Worm (Caenorhabditis elegans) whole organism, mixed stage, embryonic: ENCODE data around the gene tmem-131.

Source experiments
- drap-1 ChIP-seq: fragments of 200-800 bp; sonication (Bioruptor generic); optimal IDR thresholded peaks from 3 replicates; lab custom pipeline; 2018; ENCODE audit warnings: mild to moderate bottlenecking, missing genetic modification characterization, missing compliant biosample characterization
- lin-13 ChIP-seq: fragments of 150-350 bp; optimal IDR thresholded peaks from 2 replicates; lab custom pipeline; 2014; ENCODE audit warnings: missing biosample characterization, missing genetic modification characterization
- lin-32 ChIP-seq: fragments of 200-800 bp; sonication (Bioruptor generic); optimal IDR thresholded peaks from 2 replicates; lab custom pipeline; 2018; ENCODE audit warnings: mild to moderate bottlenecking, missing genetic modification characterization, missing compliant biosample characterization
- nhr-237 ChIP-seq: fragments of 150-350 bp; optimal IDR thresholded peaks from 2 replicates; lab custom pipeline; 2014; ENCODE audit warnings: missing biosample characterization, missing genetic modification characterization
- nhr-28 ChIP-seq: fragments of 150-350 bp; optimal IDR thresholded peaks from 2 replicates; lab custom pipeline; 2014; ENCODE audit warnings: missing biosample characterization, missing genetic modification characterization
- nhr-76 ChIP-seq: sonication (generic microtip); optimal IDR thresholded peaks from 2 replicates; lab custom pipeline; 2017; ENCODE audit warnings: missing biosample characterization, missing genetic modification characterization
- pha-4 ChIP-seq: fragments of 150-350 bp; optimal IDR thresholded peaks from 2 replicates; lab custom pipeline; 2018; ENCODE audit warnings: missing biosample characterization, missing genetic modification reagents, missing genetic modification characterization
- sem-2 ChIP-seq: fragments of 200-800 bp; sonication (Bioruptor generic); optimal IDR thresholded peaks from 2 replicates; lab custom pipeline; 2018; ENCODE audit warnings: mild to moderate bottlenecking, missing genetic modification characterization, missing compliant biosample characterization
- snpc-4 ChIP-seq: fragments of 150-350 bp; optimal IDR thresholded peaks from 2 replicates; lab custom pipeline; 2014; ENCODE audit warnings: missing biosample characterization, missing genetic modification characterization
- unc-62 ChIP-seq: fragments of 150-350 bp; optimal IDR thresholded peaks from 2 replicates; lab custom pipeline; 2014; ENCODE audit warnings: missing biosample characterization, missing genetic modification reagents, missing genetic modification characterization

ce11 chrIII:5044709-5045108 is 46.7 kb upstream of the tmem-131 start, which contains the start of gene C45G9.14:
- TF ChIP-seq pha-4 = no peak
- TF ChIP-seq sem-2 (GFP tag; lab: Kevin White, UChicago) = no peak
- TF ChIP-seq unc-62 (GFP tag; lab: Kevin White, UChicago) = no peak
- TF ChIP-seq drap-1 (GFP tag; lab: Kevin White, UChicago) = no peak
- no peak for TF ChIP-seq snpc-4 (tag; lab: Kevin White, UChicago)
- TF ChIP-seq lin-32 (GFP tag; lab: Kevin White, UChicago) = no peak
- no peak for TF ChIP-seq nhr-237 (tag; lab: Kevin White, UChicago)
- TF ChIP-seq nhr-28 (tag; lab: Kevin White, UChicago) = no peak
- TF ChIP-seq nhr-76 (tag; lab: Kevin White, UChicago) = no peak
- TF ChIP-seq lin-13 = no peak
